Fruit fly (Drosophila melanogaster): ENCODE data around the gene Send2.

The Send2 gene

DNA sequence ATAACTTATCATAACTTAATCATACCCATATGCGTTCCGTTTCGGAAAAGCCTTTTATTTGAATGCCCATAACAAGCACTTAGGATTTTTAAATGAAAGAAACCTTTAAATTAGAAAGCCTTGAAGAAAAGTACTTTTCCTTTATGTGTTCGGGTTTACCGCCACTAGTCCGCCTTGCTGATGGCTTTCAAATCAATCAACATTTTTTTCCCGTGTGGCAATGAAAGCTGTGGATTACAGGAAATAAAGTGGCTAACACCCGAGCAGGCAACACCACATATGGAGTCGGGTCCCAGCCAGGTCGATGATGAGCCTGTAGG lies 24.2 kb upstream of the Send2 start:
- no peak for TF ChIP-seq h (optimal IDR thresholded peaks at IDR 0.05)
- no peak for TF ChIP-seq Sin3A (optimal IDR thresholded peaks at IDR 0.05)
- TF ChIP-seq psq (optimal IDR thresholded peaks at IDR 0.05): no peak
- no peak for TF ChIP-seq Myc (optimal IDR thresholded peaks at IDR 0.05)
- TF ChIP-seq ttk (optimal IDR thresholded peaks at IDR 0.05): no peak
- no peak for TF ChIP-seq insv (optimal IDR thresholded peaks at IDR 0.05)

DNA sequence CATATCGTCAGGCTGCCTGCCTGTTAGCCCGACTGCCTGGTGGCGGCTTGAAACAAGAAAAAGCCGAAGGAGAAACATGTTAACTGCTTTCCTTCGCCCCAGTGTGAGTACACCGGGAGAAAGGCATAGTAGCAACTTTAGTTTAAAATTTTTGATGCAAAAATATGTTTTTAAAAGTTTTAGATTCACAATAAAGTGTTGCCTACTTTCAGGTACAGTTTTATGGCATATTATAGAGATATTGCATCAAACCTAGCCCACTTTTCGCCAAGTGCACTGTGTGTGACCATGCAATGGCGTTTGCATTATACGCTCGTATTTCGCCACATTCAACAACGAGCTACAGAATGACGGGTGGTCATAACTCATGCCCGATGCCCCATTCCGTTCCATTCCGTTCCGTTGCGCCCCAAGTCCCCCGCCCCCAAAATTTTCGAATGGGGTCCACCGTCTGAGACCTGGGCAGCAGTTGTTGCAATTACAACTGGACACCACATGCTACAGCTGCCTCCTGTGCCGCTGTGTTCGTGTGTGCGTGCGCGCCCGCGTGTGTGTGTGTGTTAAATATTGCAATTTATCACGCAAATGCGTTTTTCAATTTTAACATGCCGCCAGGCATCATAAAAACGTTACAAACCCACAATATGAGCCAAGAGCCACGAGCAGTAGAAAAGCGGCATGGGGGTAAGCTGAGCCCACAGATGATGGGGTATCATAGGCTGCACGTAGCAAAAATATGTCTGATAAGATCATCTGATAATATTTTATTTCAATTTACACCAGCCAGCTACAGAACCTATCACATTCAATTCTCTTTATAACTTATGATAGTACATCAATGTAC lies 23.7 kb upstream of the Send2 start:
- TF ChIP-seq h (optimal IDR thresholded peaks at IDR 0.05) (no peak), ttk (optimal IDR thresholded peaks at IDR 0.05) (no peak), Sin3A (optimal IDR thresholded peaks at IDR 0.05) (no peak), psq (optimal IDR thresholded peaks at IDR 0.05) (no peak), insv (optimal IDR thresholded peaks at IDR 0.05) (no peak), Myc (optimal IDR thresholded peaks at IDR 0.05) (no peak)

DNA sequence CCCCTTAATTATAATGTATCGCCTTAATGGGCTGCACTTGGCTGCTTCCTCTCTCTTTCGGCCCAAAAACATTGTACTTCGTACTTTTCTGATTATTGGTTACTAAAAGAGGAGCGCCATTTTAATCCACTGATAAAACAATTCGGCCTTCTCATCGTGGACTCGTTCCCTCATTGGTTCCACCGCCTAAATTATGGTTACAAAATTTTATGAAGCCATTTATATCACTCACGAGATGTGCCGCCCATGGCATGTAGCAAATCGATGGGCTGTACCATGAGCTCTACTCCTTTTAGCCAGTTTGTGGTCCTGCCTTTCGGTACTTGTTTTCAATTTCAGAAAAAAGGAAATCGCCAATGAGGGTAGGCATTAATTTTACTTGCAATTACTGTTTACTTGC lies 22.3 kb upstream of the Send2 start:
- TF ChIP-seq psq (optimal IDR thresholded peaks at IDR 0.05) (no peak), Sin3A (optimal IDR thresholded peaks at IDR 0.05) (no peak), ttk (optimal IDR thresholded peaks at IDR 0.05) (no peak), h (optimal IDR thresholded peaks at IDR 0.05) (no peak), Myc (optimal IDR thresholded peaks at IDR 0.05) (no peak), insv (optimal IDR thresholded peaks at IDR 0.05) (no peak)

DNA sequence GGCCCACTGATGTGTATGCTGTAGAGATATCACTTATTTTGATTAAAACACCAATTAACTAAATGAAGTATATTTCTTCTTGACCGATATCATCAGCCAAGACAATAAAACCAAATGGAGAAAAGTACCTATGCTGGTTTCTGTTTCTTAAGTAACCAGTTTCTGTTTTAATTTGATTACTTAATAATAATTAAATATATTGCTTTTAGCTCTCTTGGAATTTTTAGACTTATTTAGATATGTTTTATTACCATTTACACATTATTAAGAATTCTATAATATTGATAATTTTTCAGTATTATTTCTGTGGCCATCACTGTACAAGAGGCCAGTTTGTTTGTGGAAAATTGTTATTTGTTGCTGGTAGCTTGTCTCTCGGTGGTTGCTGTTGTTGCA lies 20.8 kb upstream of the Send2 start:
- TF ChIP-seq h (optimal IDR thresholded peaks at IDR 0.05) (no peak), Sin3A (optimal IDR thresholded peaks at IDR 0.05) (no peak), ttk (optimal IDR thresholded peaks at IDR 0.05) (no peak), Myc (optimal IDR thresholded peaks at IDR 0.05) (no peak), psq (optimal IDR thresholded peaks at IDR 0.05) (no peak), insv (optimal IDR thresholded peaks at IDR 0.05) (no peak)

DNA sequence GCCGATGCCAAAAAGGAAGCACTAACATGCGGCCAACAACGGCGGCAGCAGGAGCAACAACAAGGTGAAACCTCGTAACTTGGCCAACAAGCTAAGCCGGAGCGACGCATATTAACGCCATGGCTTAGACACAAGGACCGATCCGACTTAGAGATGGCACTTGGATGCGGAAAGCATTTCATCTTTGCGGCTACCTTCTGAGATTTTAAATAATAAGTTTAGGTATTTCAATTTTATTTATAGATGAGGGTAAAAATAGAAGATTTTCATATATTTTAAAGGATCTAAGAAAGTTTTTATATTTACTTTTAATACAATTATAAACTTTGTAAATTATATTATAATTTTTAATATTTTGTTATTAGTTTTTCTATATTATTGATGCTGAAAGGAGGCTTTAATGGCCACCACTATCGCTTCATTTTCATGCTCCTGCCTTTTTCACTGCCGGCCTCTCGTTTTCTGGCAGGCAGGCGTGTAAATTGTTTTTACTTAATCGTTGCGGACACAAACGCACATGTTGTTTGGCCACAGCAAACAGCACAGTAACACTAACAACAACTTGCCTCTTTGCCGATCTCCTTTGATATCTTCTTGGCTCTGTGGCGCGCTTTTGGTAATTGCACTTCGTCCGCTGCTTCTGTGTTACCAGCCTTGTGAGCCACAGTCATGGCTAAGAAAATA lies 20.2 kb upstream of the Send2 start:
- TF ChIP-seq insv (optimal IDR thresholded peaks at IDR 0.05): no peak
- TF ChIP-seq h (optimal IDR thresholded peaks at IDR 0.05): no peak
- TF ChIP-seq ttk (optimal IDR thresholded peaks at IDR 0.05): no peak
- no peak for TF ChIP-seq Myc (optimal IDR thresholded peaks at IDR 0.05)
- no peak for TF ChIP-seq Sin3A (optimal IDR thresholded peaks at IDR 0.05)
- TF ChIP-seq psq (optimal IDR thresholded peaks at IDR 0.05): no peak

DNA sequence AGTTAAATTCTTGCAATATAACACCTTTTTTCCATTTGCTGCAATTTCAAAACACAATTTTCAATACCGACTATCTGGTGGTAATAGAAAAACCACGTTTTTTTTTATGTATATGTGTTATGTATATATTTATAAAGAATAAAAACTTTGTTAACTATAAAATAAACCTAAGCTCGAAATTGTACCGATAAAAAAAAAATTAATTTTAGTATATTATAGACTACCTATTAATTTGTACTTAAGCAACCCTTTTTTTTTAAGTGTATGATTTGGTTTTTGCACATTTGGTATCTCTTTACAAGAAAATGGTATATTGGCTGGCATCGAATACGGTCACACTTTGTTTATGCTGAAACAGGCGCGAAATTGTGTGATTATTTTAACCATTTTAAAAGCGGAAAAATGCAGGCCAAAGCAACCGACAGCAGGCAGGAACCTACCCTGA lies 15.3 kb upstream of the Send2 start, which contains the start of gene spel1:
TSS of gene spel1 (plus strand) at position 334 of the 445 bp plus-strand sequence.
- TF ChIP-seq ttk (optimal IDR thresholded peaks at IDR 0.05): no peak
- no peak for TF ChIP-seq Myc (optimal IDR thresholded peaks at IDR 0.05)
- TF ChIP-seq psq (optimal IDR thresholded peaks at IDR 0.05): no peak
- no peak for TF ChIP-seq h (optimal IDR thresholded peaks at IDR 0.05)
- TF ChIP-seq Sin3A (optimal IDR thresholded peaks at IDR 0.05): no peak
- TF ChIP-seq insv (optimal IDR thresholded peaks at IDR 0.05): no peak

DNA sequence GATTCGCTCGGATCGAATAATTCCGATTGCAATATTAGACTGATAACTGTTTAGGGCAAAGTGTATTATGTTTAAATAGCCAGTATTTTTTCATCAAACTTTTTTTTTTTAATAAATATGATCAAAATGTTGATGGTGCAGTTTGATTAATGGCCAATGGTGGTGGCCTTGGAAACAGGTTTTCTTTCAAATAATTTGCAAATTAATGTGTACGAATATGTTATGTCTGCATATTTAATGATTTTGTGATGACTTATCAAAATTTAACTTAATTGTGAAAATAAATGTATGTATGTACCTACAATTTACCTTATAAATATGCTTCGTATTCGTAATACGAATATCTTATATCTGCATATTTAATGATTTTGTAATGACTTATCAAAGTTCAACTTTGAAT lies 14.8 kb upstream of the Send2 start:
- TF ChIP-seq insv (optimal IDR thresholded peaks at IDR 0.05): no peak
- TF ChIP-seq psq (optimal IDR thresholded peaks at IDR 0.05): no peak
- no peak for TF ChIP-seq ttk (optimal IDR thresholded peaks at IDR 0.05)
- TF ChIP-seq Sin3A (optimal IDR thresholded peaks at IDR 0.05): no peak
- no peak for TF ChIP-seq h (optimal IDR thresholded peaks at IDR 0.05)
- TF ChIP-seq Myc (optimal IDR thresholded peaks at IDR 0.05): no peak

DNA sequence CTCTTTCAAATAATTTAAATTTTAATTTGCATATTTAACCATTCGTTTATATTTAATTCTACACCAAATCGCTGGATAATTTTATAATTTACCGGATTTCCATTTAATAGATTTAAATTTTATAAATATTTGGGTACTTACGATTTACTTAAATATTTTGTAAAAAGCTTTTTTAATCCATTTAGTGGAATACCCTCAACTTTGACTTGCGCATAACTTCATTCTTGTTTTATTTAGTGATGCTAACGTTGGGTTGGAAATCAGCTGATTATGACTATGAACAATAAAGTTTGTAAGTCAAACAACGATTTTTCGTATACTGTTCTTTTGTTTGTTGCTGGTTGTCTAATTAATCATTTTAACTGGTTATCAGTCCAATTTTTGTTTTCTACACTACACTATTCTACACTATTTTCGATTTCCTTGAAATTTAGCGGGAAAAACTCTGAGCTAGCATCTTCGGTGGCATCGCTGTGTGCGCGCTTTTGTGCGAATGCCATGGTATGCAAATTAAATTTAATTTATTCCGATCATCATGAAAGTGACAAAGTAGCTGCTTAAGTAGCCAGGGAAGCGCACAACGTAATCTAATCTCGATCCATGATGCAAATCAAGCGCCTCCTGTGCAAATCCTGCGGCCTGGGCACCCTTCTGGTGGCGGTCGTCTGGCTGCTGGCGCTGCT lies 12.4 kb upstream of the Send2 start, which contains the start of gene Pgant35A:
TSS of gene Pgant35A (plus strand) at position 473 of the 683 bp plus-strand sequence.
- TF ChIP-seq Sin3A (optimal IDR thresholded peaks at IDR 0.05) (no peak), psq (optimal IDR thresholded peaks at IDR 0.05) (no peak), Myc (optimal IDR thresholded peaks at IDR 0.05) (no peak), h (optimal IDR thresholded peaks at IDR 0.05) (no peak), insv (optimal IDR thresholded peaks at IDR 0.05) (no peak)

DNA sequence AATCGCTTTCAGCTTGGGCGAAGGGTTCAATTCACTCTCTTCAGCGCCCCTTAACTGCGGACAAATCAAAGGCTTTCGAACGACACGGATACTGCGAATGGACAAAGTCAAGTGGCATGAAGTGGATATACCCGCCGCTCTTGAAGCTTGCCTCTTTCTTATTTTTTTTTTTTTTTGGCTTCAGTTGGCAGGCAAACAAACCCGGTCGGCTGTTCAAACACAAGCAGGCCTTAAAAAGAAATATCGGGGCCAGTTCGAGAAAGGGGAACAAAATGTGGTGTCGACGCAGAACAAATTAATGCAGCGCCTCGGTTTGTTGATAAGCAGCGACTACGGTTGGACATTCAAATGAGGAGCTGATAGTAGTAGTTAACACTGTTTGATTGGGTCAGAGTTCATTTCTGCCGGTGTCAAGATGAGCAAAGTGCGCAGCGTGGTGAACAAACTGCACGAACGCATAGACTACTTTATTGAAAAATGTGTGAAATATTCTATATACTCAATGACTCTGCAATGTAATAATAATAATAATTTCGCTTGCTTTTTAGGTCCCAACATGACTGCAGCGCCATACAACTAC lies 10.4 kb upstream of the Send2 start:
- no peak for TF ChIP-seq Myc (optimal IDR thresholded peaks at IDR 0.05)

DNA sequence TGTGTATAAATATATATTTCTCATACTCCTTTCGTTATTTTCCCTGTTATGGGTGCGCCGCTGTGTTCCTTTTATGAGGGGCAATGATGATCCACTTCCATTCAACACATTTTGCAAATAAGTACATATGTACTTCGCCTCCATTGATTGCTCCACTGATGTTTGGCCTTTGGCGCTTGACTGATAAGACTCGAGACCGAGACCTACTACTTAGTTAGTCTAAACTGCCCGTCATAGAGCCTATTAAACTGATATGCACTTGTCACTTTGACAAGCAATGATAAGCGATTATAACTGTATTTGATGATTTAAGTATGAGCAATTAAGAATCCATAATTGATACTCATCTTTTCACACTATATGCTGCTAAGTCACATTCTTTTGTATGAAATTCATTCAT lies 9.8 kb upstream of the Send2 start:
- no peak for TF ChIP-seq Sin3A (optimal IDR thresholded peaks at IDR 0.05)
- no peak for TF ChIP-seq h (optimal IDR thresholded peaks at IDR 0.05)
- no peak for TF ChIP-seq ttk (optimal IDR thresholded peaks at IDR 0.05)
- TF ChIP-seq Myc (optimal IDR thresholded peaks at IDR 0.05): no peak
- no peak for TF ChIP-seq insv (optimal IDR thresholded peaks at IDR 0.05)
- TF ChIP-seq psq (optimal IDR thresholded peaks at IDR 0.05): no peak

DNA sequence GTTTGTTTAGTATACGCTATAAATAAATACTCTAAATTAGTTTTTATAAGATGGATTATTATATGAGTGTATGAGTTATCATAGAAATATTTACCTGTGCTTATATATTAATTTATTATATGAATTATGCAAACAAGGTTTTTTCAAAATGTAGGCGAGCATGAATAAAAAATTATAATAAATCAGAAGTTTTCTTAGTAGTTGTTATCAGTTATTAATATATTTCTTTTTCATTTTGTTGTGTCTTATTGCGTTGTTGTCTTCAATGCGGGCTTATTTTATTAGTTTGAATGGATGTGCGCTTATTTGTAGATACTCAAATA lies 9.3 kb upstream of the Send2 start:
- TF ChIP-seq Sin3A (optimal IDR thresholded peaks at IDR 0.05): no peak
- TF ChIP-seq h (optimal IDR thresholded peaks at IDR 0.05): no peak
- TF ChIP-seq psq (optimal IDR thresholded peaks at IDR 0.05): no peak

All from Kc167 (cell line).